Worm (Caenorhabditis elegans) whole organism, L1 larva: Measurements from ENCODE around the gene mob-2.
A peak's percentile ranks its signal among the peaks of the same experiment; 100 is the strongest.

Experiments
- C34B4.2 ChIP-seq: sonication (generic microtip); optimal IDR thresholded peaks from 2 replicates; lab custom pipeline; 2017; ENCODE audit warnings: mild to moderate bottlenecking, missing genetic modification characterization, missing compliant biosample characterization
- F16B12.6 ChIP-seq: fragments of 150-350 bp; optimal IDR thresholded peaks from 2 replicates; lab custom pipeline; 2014; ENCODE audit warnings: missing biosample characterization, missing genetic modification characterization
- Y116A8C.19 ChIP-seq: sonication (generic microtip); optimal IDR thresholded peaks from 2 replicates; lab custom pipeline; 2016; ENCODE audit warnings: missing compliant biosample characterization, missing genetic modification characterization, borderline replicate concordance
- aha-1 ChIP-seq: fragments of 150-350 bp; optimal IDR thresholded peaks from 2 replicates; lab custom pipeline; 2014; ENCODE audit warnings: missing biosample characterization, missing genetic modification characterization
- blmp-1 ChIP-seq: fragments of 150-350 bp; optimal IDR thresholded peaks from 2 replicates; lab custom pipeline; 2014; ENCODE audit warnings: missing biosample characterization, missing genetic modification characterization
- ceh-63 ChIP-seq: fragments of 200-800 bp; sonication (Bioruptor generic); optimal IDR thresholded peaks from 2 replicates; lab custom pipeline; 2018; ENCODE audit warnings: mild to moderate bottlenecking, missing genetic modification characterization, missing compliant biosample characterization
- ceh-88 ChIP-seq: fragments of 200-800 bp; sonication (Bioruptor generic); IDR thresholded peaks from 2 replicates; pipeline ENCODE4 v1.3.6; 2022; ENCODE audit warnings: missing genetic modification characterization, missing compliant biosample characterization
- ceh-90 ChIP-seq: sonication (generic microtip); optimal IDR thresholded peaks from 2 replicates; lab custom pipeline; 2016; ENCODE audit warnings: missing genetic modification characterization, missing compliant biosample characterization
- ces-1 ChIP-seq: fragments of 150-350 bp; optimal IDR thresholded peaks from 2 replicates; lab custom pipeline; 2014; ENCODE audit warnings: missing biosample characterization, missing genetic modification reagents, missing genetic modification characterization
- dpl-1 ChIP-seq, 3 experiments: fragments of 150-350 bp in 2 of 3; sonication (generic microtip) in 1 of 3; optimal IDR thresholded peaks; 2 replicates each; lab custom pipeline; 2014 to 2017; ENCODE audit warnings: missing biosample characterization in 3 of 3, missing genetic modification characterization in 3 of 3, missing genetic modification reagents in 3 of 3
- efl-1 ChIP-seq, 4 experiments: fragments of 150-350 bp; optimal IDR thresholded peaks in 3 of 4; peaks in 1 of 4; 1 replicate in 1 of 4; 2 replicates in 3 of 4; lab custom pipeline; 2014; ENCODE audit warnings: missing biosample characterization in 2 of 4, missing genetic modification characterization in 2 of 4, missing genetic modification reagents in 2 of 4
- efl-3 ChIP-seq: fragments of 200-800 bp; sonication (Bioruptor generic); optimal IDR thresholded peaks from 2 replicates; lab custom pipeline; 2018; ENCODE audit warnings: mild to moderate bottlenecking, missing genetic modification characterization, missing compliant biosample characterization
- egl-13 ChIP-seq: sonication (generic microtip); optimal IDR thresholded peaks from 2 replicates; lab custom pipeline; 2016; ENCODE audit warnings: missing genotype, missing genetic modification reagents, missing genetic modification characterization, missing compliant biosample characterization
- egl-27 ChIP-seq, 2 experiments: fragments of 150-350 bp in 1 of 2; sonication (generic microtip); optimal IDR thresholded peaks; 3 replicates each; lab custom pipeline; 2017 to 2018; ENCODE audit warnings: missing biosample characterization in 2 of 2, missing genetic modification characterization in 2 of 2, missing genetic modification reagents in 2 of 2
- elt-2 ChIP-seq: sonication (generic microtip); optimal IDR thresholded peaks from 2 replicates; lab custom pipeline; 2016; ENCODE audit warnings: missing genetic modification characterization, mild to moderate bottlenecking, inconsistent platforms, missing compliant biosample characterization, missing genetic modification reagents
- elt-3 ChIP-seq, 6 experiments: fragments of 150-350 bp in 1 of 6; sonication (generic microtip); optimal IDR thresholded peaks; 2 replicates each; lab custom pipeline; 2017 to 2018; ENCODE audit warnings: missing biosample characterization in 6 of 6, missing genetic modification characterization in 6 of 6, inconsistent platforms in 1 of 6
- ets-5 ChIP-seq: fragments of 200-800 bp; sonication (Bioruptor generic); IDR thresholded peaks from 2 replicates; pipeline ENCODE4 v1.3.6; 2022; ENCODE audit warnings: missing genetic modification characterization, missing compliant biosample characterization
- fkh-4 ChIP-seq: sonication (generic microtip); optimal IDR thresholded peaks from 2 replicates; lab custom pipeline; 2016; ENCODE audit warnings: missing compliant biosample characterization, missing genetic modification characterization, borderline replicate concordance
- grh-1 ChIP-seq: fragments of 200-800 bp; sonication (Bioruptor generic); IDR thresholded peaks from 2 replicates; pipeline ENCODE4 v1.3.6; 2022; ENCODE audit warnings: missing genetic modification reagents, missing genetic modification characterization, missing compliant biosample characterization
- irx-1 ChIP-seq: sonication (generic microtip); optimal IDR thresholded peaks from 2 replicates; lab custom pipeline; 2016; ENCODE audit warnings: missing genetic modification characterization, missing compliant biosample characterization
- lin-14 ChIP-seq: fragments of 200-800 bp; sonication (Bioruptor generic); optimal IDR thresholded peaks from 2 replicates; lab custom pipeline; 2018; ENCODE audit warnings: mild to moderate bottlenecking, missing genetic modification characterization, moderate library complexity, missing compliant biosample characterization
- lin-35 ChIP-seq, 2 experiments: fragments of 150-350 bp; optimal IDR thresholded peaks; 2 replicates each; lab custom pipeline; 2014; ENCODE audit warnings: missing biosample characterization in 2 of 2, missing genetic modification characterization in 2 of 2, missing genetic modification reagents in 2 of 2
- lin-39 ChIP-seq: fragments of 150-350 bp; optimal IDR thresholded peaks from 2 replicates; lab custom pipeline; 2014; ENCODE audit warnings: missing biosample characterization, missing genetic modification reagents, missing genetic modification characterization
- lir-3 ChIP-seq: sonication (generic microtip); optimal IDR thresholded peaks from 2 replicates; lab custom pipeline; 2016; ENCODE audit warnings: mild to moderate bottlenecking, missing genetic modification characterization, moderate library complexity, missing compliant biosample characterization; ENCODE audit not compliant: poor library complexity
- nhr-11 ChIP-seq: fragments of 150-350 bp; optimal IDR thresholded peaks from 2 replicates; lab custom pipeline; 2014; ENCODE audit warnings: missing biosample characterization, missing genetic modification characterization
- nhr-12 ChIP-seq: sonication (generic microtip); optimal IDR thresholded peaks from 2 replicates; lab custom pipeline; 2017; ENCODE audit warnings: missing biosample characterization, missing genetic modification characterization
- nhr-19 ChIP-seq: fragments of 200-800 bp; sonication (Bioruptor generic); conservative IDR thresholded peaks from 2 replicates; pipeline ENCODE4 v1.3.6; 2022; ENCODE audit warnings: missing genetic modification characterization, missing compliant biosample characterization
- nhr-20 ChIP-seq: sonication (generic microtip); optimal IDR thresholded peaks from 2 replicates; lab custom pipeline; 2016; ENCODE audit warnings: mild to moderate bottlenecking, missing genetic modification characterization, missing compliant biosample characterization
- nhr-28 ChIP-seq: fragments of 150-350 bp; optimal IDR thresholded peaks from 2 replicates; lab custom pipeline; 2014; ENCODE audit warnings: missing biosample characterization, missing genetic modification characterization
- nhr-47 ChIP-seq: sonication (generic microtip); optimal IDR thresholded peaks from 2 replicates; lab custom pipeline; 2016; ENCODE audit warnings: mild to moderate bottlenecking, missing genetic modification characterization, moderate library complexity, missing compliant biosample characterization
- nhr-71 ChIP-seq: sonication (generic microtip); optimal IDR thresholded peaks from 2 replicates; lab custom pipeline; 2016; ENCODE audit warnings: mild to moderate bottlenecking, missing genetic modification characterization, moderate library complexity, missing compliant biosample characterization
- nhr-76 ChIP-seq: sonication (generic microtip); optimal IDR thresholded peaks from 2 replicates; lab custom pipeline; 2017; ENCODE audit warnings: missing biosample characterization, missing genetic modification characterization
- nhr-77 ChIP-seq: fragments of 150-350 bp; optimal IDR thresholded peaks from 2 replicates; lab custom pipeline; 2014; ENCODE audit warnings: missing biosample characterization, missing genetic modification characterization
- nhr-84 ChIP-seq: sonication (generic microtip); optimal IDR thresholded peaks from 2 replicates; lab custom pipeline; 2017; ENCODE audit warnings: missing biosample characterization, missing genetic modification characterization
- nhr-85 ChIP-seq: sonication (generic microtip); peaks from one replicate; lab custom pipeline; 2016; ENCODE audit warnings: missing genetic modification characterization, inconsistent platforms, missing compliant biosample characterization
- pag-3 ChIP-seq: sonication (generic microtip); optimal IDR thresholded peaks from 2 replicates; lab custom pipeline; 2017; ENCODE audit warnings: missing genetic modification characterization, mild to moderate bottlenecking, missing compliant biosample characterization, antibody characterized with exemption, borderline replicate concordance; ENCODE audit not compliant: insufficient read depth
- pqm-1 ChIP-seq: sonication (generic microtip); optimal IDR thresholded peaks from 3 replicates; lab custom pipeline; 2017; ENCODE audit warnings: missing biosample characterization, missing genetic modification characterization
- snpc-4 ChIP-seq: fragments of 150-350 bp; optimal IDR thresholded peaks from 2 replicates; lab custom pipeline; 2014; ENCODE audit warnings: missing biosample characterization, missing genetic modification characterization
- snu-23 ChIP-seq: sonication (generic microtip); optimal IDR thresholded peaks from 2 replicates; lab custom pipeline; 2016; ENCODE audit warnings: missing genetic modification characterization, missing compliant biosample characterization
- swsn-7 ChIP-seq: sonication (generic microtip); optimal IDR thresholded peaks from 2 replicates; lab custom pipeline; 2016; ENCODE audit warnings: missing genetic modification characterization, missing compliant biosample characterization
- tlp-1 ChIP-seq: fragments of 150-350 bp; optimal IDR thresholded peaks from 2 replicates; lab custom pipeline; 2014; ENCODE audit warnings: missing biosample characterization, missing genetic modification characterization
- unc-130 ChIP-seq: fragments of 150-350 bp; optimal IDR thresholded peaks from 2 replicates; lab custom pipeline; 2017; ENCODE audit warnings: missing biosample characterization, missing genetic modification characterization, inconsistent platforms
- unc-62 ChIP-seq: fragments of 150-350 bp; optimal IDR thresholded peaks from 2 replicates; lab custom pipeline; 2014; ENCODE audit warnings: missing biosample characterization, missing genetic modification reagents, missing genetic modification characterization
- unc-86 ChIP-seq: sonication (generic microtip); optimal IDR thresholded peaks from 2 replicates; lab custom pipeline; 2016; ENCODE audit warnings: missing genetic modification characterization, missing compliant biosample characterization
- xbp-1 ChIP-seq: sonication (generic microtip); optimal IDR thresholded peaks from 2 replicates; lab custom pipeline; 2016; ENCODE audit warnings: missing genetic modification characterization, missing compliant biosample characterization
- zag-1 ChIP-seq: fragments of 150-350 bp; optimal IDR thresholded peaks from 2 replicates; lab custom pipeline; 2014; ENCODE audit warnings: missing biosample characterization, missing genetic modification characterization
- zip-4 ChIP-seq: fragments of 200-800 bp; sonication (Bioruptor generic); optimal IDR thresholded peaks from 2 replicates; lab custom pipeline; 2018; ENCODE audit warnings: mild to moderate bottlenecking, missing genetic modification characterization, moderate library complexity, missing compliant biosample characterization
- ztf-4 ChIP-seq: fragments of 150-350 bp; optimal IDR thresholded peaks from 2 replicates; lab custom pipeline; 2014; ENCODE audit warnings: missing biosample characterization, missing genetic modification characterization

Gene mob-2

DNA sequence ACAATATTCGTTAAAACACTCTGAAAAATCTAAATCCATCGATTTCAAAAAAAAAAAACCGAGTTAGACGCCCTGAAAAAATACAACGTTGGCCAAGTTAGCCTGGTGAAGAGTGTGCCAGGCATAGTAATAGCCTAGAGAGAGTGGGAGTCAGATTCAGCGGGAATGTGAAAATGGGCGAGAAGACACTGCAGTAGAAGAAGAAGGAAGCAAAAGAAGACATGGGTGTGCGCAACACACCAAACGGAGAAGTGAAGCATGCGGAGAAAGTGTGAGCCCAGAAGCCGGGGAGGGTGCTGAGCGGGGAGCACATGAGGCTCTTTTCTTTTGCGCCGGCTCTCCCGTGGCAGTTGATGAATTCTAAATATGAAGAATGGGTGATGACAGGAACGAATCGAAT lies 1.3 kb upstream of the mob-2 start (continued):
- TF ChIP-seq snu-23 (GFP tag; lab: Kevin White, UChicago), result peak; percentile 43

DNA sequence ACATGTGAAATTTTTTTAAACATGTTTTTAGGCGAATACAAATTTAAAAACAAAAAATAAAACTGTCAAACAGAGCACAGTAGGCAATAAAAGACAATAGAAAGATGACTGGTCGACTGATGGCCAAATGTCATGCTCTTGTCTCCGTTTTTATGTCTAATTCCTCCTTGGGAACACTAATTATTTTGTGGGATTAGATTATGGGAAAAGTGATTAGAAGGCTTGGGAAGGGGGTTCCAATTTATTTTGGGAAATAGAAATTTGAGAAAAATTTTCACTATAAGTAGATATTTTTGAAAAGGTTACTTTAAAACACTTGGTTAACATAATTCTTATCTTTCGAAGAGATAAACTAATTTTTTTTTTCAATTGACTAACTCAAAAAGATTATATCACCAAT lies 929 bp upstream of the mob-2 start:
- TF ChIP-seq elt-2 (tag; lab: Kevin White, UChicago), result no peak
- no peak for TF ChIP-seq efl-1 (optimal IDR thresholded peaks at IDR 0.05; lab: Kevin White, UChicago)
- TF ChIP-seq efl-1 (GFP tag; optimal IDR thresholded peaks at IDR 0.05 in 1 of 2; lab: Kevin White, UChicago), result no peak
- TF ChIP-seq unc-130 (tag; lab: Kevin White, UChicago), result no peak
- TF ChIP-seq lin-14, result no peak
- no peak for TF ChIP-seq nhr-19 (GFP tag; lab: Robert Waterston, UW)
- TF ChIP-seq nhr-76 (tag; lab: Kevin White, UChicago), result no peak
- no peak for TF ChIP-seq nhr-71 (tag; lab: Kevin White, UChicago)
- no peak for TF ChIP-seq snu-23 (GFP tag; lab: Kevin White, UChicago)
- TF ChIP-seq nhr-85 (tag; lab: Kevin White, UChicago), result no peak
- no peak for TF ChIP-seq elt-3 (tag; optimal IDR thresholded peaks at IDR 0.05; lab: Kevin White, UChicago)

DNA sequence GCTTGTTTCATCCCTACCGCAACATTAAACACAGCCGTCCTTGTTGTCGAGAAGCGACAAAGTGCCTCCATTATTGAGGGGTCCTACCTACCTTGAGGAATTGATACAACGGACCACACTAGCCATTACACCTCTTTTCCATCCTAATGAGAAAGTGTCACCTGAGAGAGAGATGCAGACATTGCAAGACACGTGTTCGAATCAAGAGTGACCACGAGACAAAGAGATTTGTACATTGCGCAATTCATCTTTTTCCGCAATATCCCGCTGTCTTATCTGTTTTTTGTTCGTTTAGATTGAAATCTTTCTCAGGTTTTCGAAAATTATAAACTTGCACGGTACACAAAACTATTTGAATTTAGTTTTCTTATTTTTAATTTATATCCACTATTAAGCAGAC lies 742 bp downstream of the mob-2 start:
- no peak for TF ChIP-seq F16B12.6 (tag; lab: Kevin White, UChicago)
- TF ChIP-seq zip-4 (GFP tag; lab: Kevin White, UChicago), result no peak
- TF ChIP-seq elt-3 (tag; optimal IDR thresholded peaks at IDR 0.05; lab: Kevin White, UChicago), result peak in 1 of 6 experiments; percentile 15
- TF ChIP-seq zag-1, result no peak
- no peak for TF ChIP-seq aha-1 (tag; lab: Kevin White, UChicago)
- peak; percentile 54 for TF ChIP-seq irx-1 (tag; lab: Kevin White, UChicago)
- TF ChIP-seq unc-86 (tag; lab: Kevin White, UChicago), result no peak
- TF ChIP-seq dpl-1 (GFP tag; optimal IDR thresholded peaks at IDR 0.05; lab: Kevin White, UChicago), result no peak
- TF ChIP-seq ces-1 (GFP tag; lab: Kevin White, UChicago), result no peak
- no peak for TF ChIP-seq nhr-77 (tag; lab: Kevin White, UChicago)
- TF ChIP-seq xbp-1 (tag; lab: Kevin White, UChicago), result peak; percentile 39
- peak in 1 of 2 experiments; percentile 12 for TF ChIP-seq efl-1 (optimal IDR thresholded peaks at IDR 0.05; lab: Kevin White, UChicago)
- TF ChIP-seq efl-1 (GFP tag; optimal IDR thresholded peaks at IDR 0.05 in 1 of 2; lab: Kevin White, UChicago), result no peak
- no peak for TF ChIP-seq ztf-4 (tag; lab: Kevin White, UChicago)
- peak in 1 of 2 experiments; percentile 15 for TF ChIP-seq egl-27 (tag; optimal IDR thresholded peaks at IDR 0.05; lab: Kevin White, UChicago)
- TF ChIP-seq ceh-63 (GFP tag; lab: Kevin White, UChicago), result no peak
- TF ChIP-seq tlp-1, result no peak
- peak; percentile 80 for TF ChIP-seq blmp-1 (tag; lab: Kevin White, UChicago)
- peak; percentile 17 to 55 for TF ChIP-seq lin-35 (GFP tag; optimal IDR thresholded peaks at IDR 0.05; lab: Kevin White, UChicago)
- TF ChIP-seq ets-5 (GFP tag; lab: Robert Waterston, UW), result no peak
- TF ChIP-seq nhr-20 (tag; lab: Kevin White, UChicago), result peak; percentile 73
- no peak for TF ChIP-seq pag-3
- peak; percentile 87 for TF ChIP-seq nhr-71 (tag; lab: Kevin White, UChicago)
- TF ChIP-seq snpc-4 (tag; lab: Kevin White, UChicago), result no peak
- no peak for TF ChIP-seq nhr-11 (tag; lab: Kevin White, UChicago)
- TF ChIP-seq egl-13 (tag; lab: Kevin White, UChicago), result no peak
- TF ChIP-seq elt-2 (tag; lab: Kevin White, UChicago), result no peak
- no peak for TF ChIP-seq C34B4.2 (tag; lab: Kevin White, UChicago)
- no peak for TF ChIP-seq fkh-4 (tag; lab: Kevin White, UChicago)
- no peak for TF ChIP-seq unc-62 (GFP tag; lab: Kevin White, UChicago)
- peak; percentile 45 for TF ChIP-seq lir-3 (tag; lab: Kevin White, UChicago)
- TF ChIP-seq ceh-88 (GFP tag; lab: Robert Waterston, UW), result no peak
- no peak for TF ChIP-seq nhr-84 (tag; lab: Kevin White, UChicago)
- TF ChIP-seq nhr-28 (tag; lab: Kevin White, UChicago), result no peak
- no peak for TF ChIP-seq ceh-90 (tag; lab: Kevin White, UChicago)
- TF ChIP-seq nhr-12 (tag; lab: Kevin White, UChicago), result no peak
- no peak for TF ChIP-seq efl-3 (GFP tag; lab: Kevin White, UChicago)
- TF ChIP-seq nhr-47 (tag; lab: Kevin White, UChicago), result peak; percentile 36
- TF ChIP-seq pqm-1 (tag; lab: Kevin White, UChicago), result no peak
- no peak for TF ChIP-seq grh-1 (GFP tag; lab: Robert Waterston, UW)
- TF ChIP-seq swsn-7 (tag; lab: Kevin White, UChicago), result peak; percentile 19
- TF ChIP-seq lin-39 (tag; lab: Kevin White, UChicago), result peak; percentile 47
- no peak for TF ChIP-seq Y116A8C.19 (tag; lab: Kevin White, UChicago)
